Fruit fly (Drosophila melanogaster): ENCODE data around the gene mtd.

The mtd gene

DNA sequence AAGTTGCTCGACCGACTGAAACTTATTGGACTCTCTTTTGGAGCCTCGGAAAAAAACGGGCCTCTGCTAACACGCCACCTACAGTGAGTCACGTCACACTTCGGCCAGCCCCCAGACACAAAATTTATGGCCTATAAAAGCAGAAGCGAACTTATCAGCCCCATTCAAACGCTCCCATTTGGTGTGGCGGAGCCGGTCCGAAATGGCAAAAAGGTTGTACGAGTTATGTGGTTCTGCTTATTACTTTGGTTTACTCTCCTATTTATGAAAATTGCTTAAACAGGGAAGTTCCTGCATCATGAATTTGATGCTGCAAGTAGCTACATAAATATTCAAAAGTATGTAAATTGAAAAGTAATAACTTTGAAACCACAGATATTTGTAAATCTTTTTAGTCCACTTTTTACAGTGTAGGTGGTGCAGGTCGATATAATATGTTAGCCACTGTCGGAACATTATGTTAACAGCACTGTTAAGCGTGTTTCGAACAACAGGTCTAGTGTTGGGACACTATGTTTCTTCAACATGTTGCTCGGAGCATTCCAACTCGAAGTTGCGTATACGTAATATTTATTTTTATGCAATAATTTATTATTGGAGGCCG is 66.8 kb downstream of the mtd start (continued):
- TF ChIP-seq Sry-δ (GFP tag; optimal IDR thresholded peaks at IDR 0.05) (peak; percentile 60), CG10565 (GFP tag; optimal IDR thresholded peaks at IDR 0.05) (peak; percentile 76), Sry-β (GFP tag; optimal IDR thresholded peaks at IDR 0.05) (peak; percentile 42), CG1233 (GFP tag; optimal IDR thresholded peaks at IDR 0.05) (peak; percentile 93), CG17361 (GFP tag; IDR thresholded peaks at IDR 0.05) (peak; percentile 95), HLH54F (GFP tag; optimal IDR thresholded peaks at IDR 0.05) (peak; percentile 92), pita (GFP tag; optimal IDR thresholded peaks at IDR 0.05) (no peak), CG3847 (GFP tag; IDR thresholded peaks at IDR 0.05) (peak; percentile 84), lov (optimal IDR thresholded peaks at IDR 0.05) (no peak), lov (GFP tag; IDR thresholded peaks at IDR 0.05) (peak; percentile 72; the same call in 2 of the 3 replicates), Antp (GFP tag; optimal IDR thresholded peaks at IDR 0.05) (peak; percentile 94), lab (GFP tag; optimal IDR thresholded peaks at IDR 0.05) (peak; percentile 96), hth (optimal IDR thresholded peaks at IDR 0.05) (no peak), klu (GFP tag; IDR thresholded peaks at IDR 0.05) (peak; percentile 75), Rfx (GFP tag; IDR thresholded peaks at IDR 0.05) (peak; percentile 92), CG17612 (GFP tag; IDR thresholded peaks at IDR 0.05) (peak; percentile 67), CG13894 (tag; optimal IDR thresholded peaks at IDR 0.05) (peak; percentile 94), CG8478 (optimal IDR thresholded peaks at IDR 0.05) (no peak), CG6813 (GFP tag; optimal IDR thresholded peaks at IDR 0.05) (peak; percentile 86), CG16863 (GFP tag; optimal IDR thresholded peaks at IDR 0.05) (peak; percentile 89), Deaf1 (tag; optimal IDR thresholded peaks at IDR 0.05) (peak; percentile 78), Elba2 (GFP tag; optimal IDR thresholded peaks at IDR 0.05) (no peak), btn (GFP tag; optimal IDR thresholded peaks at IDR 0.05) (peak; percentile 77), maf-S (GFP tag; optimal IDR thresholded peaks at IDR 0.05) (peak; percentile 75), Dref (GFP tag; IDR thresholded peaks at IDR 0.05) (no peak), Fer1 (GFP tag; optimal IDR thresholded peaks at IDR 0.05) (peak; percentile 95), BtbVII (GFP tag; optimal IDR thresholded peaks at IDR 0.05) (peak; percentile 93), Hey (tag; optimal IDR thresholded peaks at IDR 0.05) (peak; percentile 65), ham (GFP tag; IDR thresholded peaks at IDR 0.05) (peak; percentile 62; the same call in 1 of the 2 replicates), CG30431 (GFP tag; optimal IDR thresholded peaks at IDR 0.05) (peak; percentile 72), exex (tag; optimal IDR thresholded peaks at IDR 0.05) (peak; percentile 73), vvl (GFP tag; IDR thresholded peaks at IDR 0.05) (peak; percentile 88), CG15601 (tag; optimal IDR thresholded peaks at IDR 0.05) (peak; percentile 87), kay (GFP tag; optimal IDR thresholded peaks at IDR 0.05) (peak; percentile 92), dpn (GFP tag; optimal IDR thresholded peaks at IDR 0.05) (peak; percentile 91 to 95), pho (GFP tag; optimal IDR thresholded peaks at IDR 0.05) (peak; percentile 94), tio (GFP tag; optimal IDR thresholded peaks at IDR 0.05) (peak; percentile 84), CG11085 (GFP tag; IDR thresholded peaks at IDR 0.05) (peak; percentile 67), dm (GFP tag; optimal IDR thresholded peaks at IDR 0.05) (peak; percentile 78), CG10321 (GFP tag; IDR thresholded peaks at IDR 0.05) (0 out of 2 replicates have a peak, but pooled peaks have one; percentile 40), CG5953 (GFP tag; IDR thresholded peaks at IDR 0.05) (peak; percentile 80), CG30020 (tag; optimal IDR thresholded peaks at IDR 0.05) (peak; percentile 65), amos (GFP tag; IDR thresholded peaks at IDR 0.05; ENCODE audit: partially characterized antibody) (no peak; the same call in 1 of the 2 replicates), Ravus (GFP tag; IDR thresholded peaks at IDR 0.05) (no peak; the same call in 1 of the 2 replicates), CG2202 (tag; optimal IDR thresholded peaks at IDR 0.05) (peak; percentile 73), CG43689 (GFP tag; IDR thresholded peaks at IDR 0.05) (no peak), E2f2 (GFP tag; IDR thresholded peaks at IDR 0.05) (peak; percentile 59), ERR (GFP tag; optimal IDR thresholded peaks at IDR 0.05) (peak; percentile 88), tup (GFP tag; optimal IDR thresholded peaks at IDR 0.05) (peak; percentile 70), CG31441 (GFP tag; IDR thresholded peaks at IDR 0.05) (peak; percentile 93), bsh (GFP tag; optimal IDR thresholded peaks at IDR 0.05) (peak; percentile 74 to 91)

Data from whole organism, embryonic.